Worm (Caenorhabditis elegans) whole organism, midembryonic: ENCODE results near the gene E01G6.2.
A peak's percentile ranks its signal among the peaks of the same experiment; 100 is the strongest.

ENCODE experiments used
- T22C8.4 ChIP-seq: fragments of 200-800 bp; sonication (Bioruptor generic); IDR thresholded peaks from 2 replicates; pipeline ENCODE4 v1.3.6; 2022; ENCODE audit warnings: missing genetic modification characterization, missing compliant biosample characterization
- cog-1 ChIP-seq: sonication (generic microtip); optimal IDR thresholded peaks from 2 replicates; lab custom pipeline; 2016; ENCODE audit warnings: missing genetic modification characterization, missing compliant biosample characterization
- flt-1 ChIP-seq: fragments of 200-800 bp; sonication (Bioruptor generic); IDR thresholded peaks from 2 replicates; pipeline ENCODE4 v1.3.6; 2022; ENCODE audit warnings: missing genetic modification characterization, missing compliant biosample characterization
- klf-2 ChIP-seq: fragments of 200-800 bp; sonication (Bioruptor generic); conservative IDR thresholded peaks from 2 replicates; pipeline ENCODE4 v1.3.6; 2022; ENCODE audit warnings: missing genetic modification reagents, missing genetic modification characterization, missing compliant biosample characterization
- med-1 ChIP-seq: sonication (generic microtip); optimal IDR thresholded peaks from 2 replicates; lab custom pipeline; 2017; ENCODE audit warnings: missing genetic modification characterization, mild to moderate bottlenecking, missing compliant biosample characterization, antibody characterized with exemption, missing genetic modification reagents; ENCODE audit not compliant: insufficient read depth
- ref-1 ChIP-seq: fragments of 200-800 bp; sonication (Bioruptor generic); conservative IDR thresholded peaks from 2 replicates; pipeline ENCODE4 v1.3.6; 2022; ENCODE audit warnings: missing genetic modification reagents, missing genetic modification characterization, missing compliant biosample characterization
- tab-1 ChIP-seq: fragments of 200-800 bp; sonication (Bioruptor generic); IDR thresholded peaks from 2 replicates; pipeline ENCODE4 v1.3.6; 2022; ENCODE audit warnings: missing genetic modification characterization, missing compliant biosample characterization
- ztf-23 ChIP-seq: fragments of 200-800 bp; sonication (Bioruptor generic); IDR thresholded peaks from 2 replicates; pipeline ENCODE4 v1.3.6; 2022; ENCODE audit warnings: missing genetic modification reagents, missing genetic modification characterization, missing compliant biosample characterization
- ztf-29 ChIP-seq: fragments of 200-800 bp; sonication (Bioruptor generic); IDR thresholded peaks from 2 replicates; pipeline ENCODE4 v1.3.6; 2022; ENCODE audit warnings: missing genetic modification reagents, missing genetic modification characterization, missing compliant biosample characterization

E01G6.2 gene

DNA sequence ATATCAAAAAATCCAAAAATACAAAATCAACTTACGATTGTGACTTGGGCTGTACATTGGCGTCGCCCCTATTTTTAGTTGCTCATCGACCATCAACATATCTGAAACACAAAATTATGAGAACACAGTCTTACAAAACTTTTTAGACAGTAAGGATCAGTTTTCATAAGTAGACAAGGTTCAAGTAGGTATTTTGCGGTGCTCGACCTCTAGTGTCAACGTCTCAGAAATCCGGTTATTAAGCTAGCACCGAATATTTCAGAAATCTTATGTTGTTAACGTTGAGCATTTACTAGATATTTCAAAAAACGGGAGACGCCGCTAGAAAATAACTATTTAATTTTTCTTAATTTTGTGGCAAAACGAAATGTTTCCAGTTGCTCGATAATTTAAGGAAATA is 14.4 kb downstream of the E01G6.2 start, which contains the start of gene otpl-8:
Gene otpl-8, minus strand, starts transcription at position 101 of the 400 bp plus-strand sequence.
- TF ChIP-seq cog-1 (tag; lab: Kevin White, UChicago) (no peak), flt-1 (GFP tag; lab: Robert Waterston, UW) (no peak), T22C8.4 (GFP tag; lab: Robert Waterston, UW) (no peak), ztf-23 (GFP tag; lab: Robert Waterston, UW) (no peak), ref-1 (no peak)

DNA sequence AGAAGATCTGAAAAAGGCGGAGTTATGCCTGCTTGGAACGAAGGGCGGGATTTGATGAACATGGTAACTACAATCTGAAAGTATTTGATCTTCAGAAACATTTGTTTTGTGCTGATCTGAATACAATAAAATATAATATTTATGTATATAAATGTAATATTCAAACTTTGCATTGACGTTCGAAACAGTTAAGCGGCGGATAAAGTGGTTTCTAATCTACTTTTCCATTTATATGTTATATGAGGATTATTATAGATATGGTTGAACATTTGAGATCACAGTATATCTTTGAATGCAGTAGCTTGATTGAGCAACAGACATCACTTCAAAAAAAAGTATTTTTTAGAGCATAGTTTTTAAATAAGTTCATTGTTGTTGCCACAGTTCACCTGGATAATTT is 17.4 kb downstream of the E01G6.2 start, which contains the start of gene H19J13.2:
Gene H19J13.2, minus strand, starts transcription at position 101 of the 400 bp plus-strand sequence.
- no peak for TF ChIP-seq tab-1 (GFP tag; lab: Robert Waterston, UW)
- TF ChIP-seq T22C8.4 (GFP tag; lab: Robert Waterston, UW), result no peak
- no peak for TF ChIP-seq klf-2
- no peak for TF ChIP-seq med-1 (GFP tag; lab: Kevin White, UChicago)
- TF ChIP-seq ref-1, result no peak

DNA sequence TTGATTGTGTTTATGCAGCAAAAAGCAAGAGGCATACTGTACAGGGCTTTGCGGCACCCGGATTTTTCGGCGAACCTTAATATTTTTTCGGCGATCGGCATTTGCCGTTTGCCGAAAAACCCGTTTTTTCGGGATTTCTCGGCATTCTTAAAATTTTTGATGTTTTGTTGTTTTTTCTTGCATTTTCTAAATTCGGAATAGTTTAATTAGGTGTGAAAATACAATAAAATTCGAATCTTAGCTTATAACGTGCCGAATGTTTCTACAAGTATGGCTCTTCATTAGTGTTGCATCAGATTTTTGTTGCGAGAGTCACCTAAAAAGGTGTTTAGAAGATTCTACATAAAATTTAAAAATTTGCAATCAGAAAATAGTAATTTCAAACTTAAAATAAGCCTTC is 19.1 kb downstream of the E01G6.2 start, which contains the start of gene C04B4.6:
Gene C04B4.6, minus strand, starts transcription at position 101 of the 400 bp plus-strand sequence.
- TF ChIP-seq ref-1, result no peak
- no peak for TF ChIP-seq cog-1 (tag; lab: Kevin White, UChicago)
- no peak for TF ChIP-seq flt-1 (GFP tag; lab: Robert Waterston, UW)
- TF ChIP-seq med-1 (GFP tag; lab: Kevin White, UChicago), result no peak

DNA sequence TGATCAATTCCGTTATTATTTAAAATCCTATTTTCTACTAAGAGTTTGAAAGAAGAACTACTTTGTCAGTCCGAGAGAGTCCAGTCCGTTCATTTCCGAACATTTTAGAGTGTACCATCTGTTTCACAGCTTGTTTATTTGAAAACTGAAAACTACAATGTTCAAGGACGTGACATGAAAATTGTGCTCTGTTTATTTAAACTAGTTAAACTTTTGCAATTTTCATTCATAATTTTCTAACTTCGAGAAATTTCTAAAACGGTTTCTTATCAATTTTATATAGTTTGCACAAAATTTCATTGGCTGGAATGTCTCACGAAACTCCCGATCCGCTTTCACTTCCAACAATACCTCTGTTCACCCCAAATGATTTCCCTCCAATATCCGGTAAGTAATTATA is 24.0 kb downstream of the E01G6.2 start, which contains the start of gene C04B4.1:
Gene C04B4.1, plus strand, starts transcription at position 301 of the 400 bp plus-strand sequence.
- no peak for TF ChIP-seq ztf-23 (GFP tag; lab: Robert Waterston, UW)
- TF ChIP-seq ztf-29, result no peak
- no peak for TF ChIP-seq T22C8.4 (GFP tag; lab: Robert Waterston, UW)
- no peak for TF ChIP-seq tab-1 (GFP tag; lab: Robert Waterston, UW)
- no peak for TF ChIP-seq flt-1 (GFP tag; lab: Robert Waterston, UW)
- TF ChIP-seq med-1 (GFP tag; lab: Kevin White, UChicago), result no peak
- TF ChIP-seq klf-2, result no peak
- TF ChIP-seq cog-1 (tag; lab: Kevin White, UChicago), result no peak
- TF ChIP-seq ref-1, result no peak

DNA sequence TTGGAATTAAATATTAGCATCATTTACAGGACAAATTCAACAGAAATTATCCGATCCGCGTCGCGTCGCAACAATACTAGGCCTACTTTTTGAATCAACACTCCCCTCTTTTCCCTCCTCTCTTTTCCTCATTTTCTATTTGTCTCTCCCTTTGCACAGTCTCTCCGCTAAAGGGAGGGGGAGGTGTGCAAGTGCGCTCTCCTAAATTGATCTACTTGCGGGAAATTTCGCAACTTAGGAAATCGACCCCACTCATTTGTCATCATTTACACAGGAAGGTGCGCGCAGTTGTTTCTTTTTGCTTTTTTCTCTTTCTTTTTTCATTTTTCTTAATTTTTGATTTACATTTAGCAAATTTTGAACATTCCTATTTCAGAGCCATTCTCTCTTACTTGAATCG is 26.5 kb downstream of the E01G6.2 start, which contains the start of gene C04B4.2:
Gene C04B4.2, plus strand, starts transcription at position 371 of the 400 bp plus-strand sequence.
- TF ChIP-seq klf-2 (0 out of 2 replicates have a peak, but pooled peaks have one; percentile 29), flt-1 (GFP tag; lab: Robert Waterston, UW) (no peak)

DNA sequence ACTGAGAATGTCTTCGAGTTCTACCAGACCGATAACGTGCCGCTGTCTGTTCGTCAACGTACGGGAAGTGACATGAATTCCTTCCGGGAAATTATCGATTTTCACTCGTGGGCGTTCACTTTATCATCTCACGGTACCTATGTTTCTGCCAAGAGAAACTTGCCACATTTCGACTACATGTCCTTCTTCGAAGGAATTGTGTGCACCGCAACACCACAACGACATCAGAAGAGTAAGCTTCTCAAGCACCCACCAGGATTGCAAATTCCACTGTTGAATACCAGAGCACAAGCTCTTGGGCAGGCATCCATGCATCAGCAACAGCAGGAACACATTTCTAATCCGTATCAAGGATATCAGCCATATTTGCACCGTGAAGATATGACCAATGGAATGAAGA is 27.7 kb downstream of the E01G6.2 start:
- TF ChIP-seq tab-1 (GFP tag; lab: Robert Waterston, UW) (no peak), T22C8.4 (GFP tag; lab: Robert Waterston, UW) (no peak), ztf-29 (no peak), med-1 (GFP tag; lab: Kevin White, UChicago) (no peak), klf-2 (no peak), cog-1 (tag; lab: Kevin White, UChicago) (no peak), ztf-23 (GFP tag; lab: Robert Waterston, UW) (no peak), ref-1 (no peak), flt-1 (GFP tag; lab: Robert Waterston, UW) (no peak)

DNA sequence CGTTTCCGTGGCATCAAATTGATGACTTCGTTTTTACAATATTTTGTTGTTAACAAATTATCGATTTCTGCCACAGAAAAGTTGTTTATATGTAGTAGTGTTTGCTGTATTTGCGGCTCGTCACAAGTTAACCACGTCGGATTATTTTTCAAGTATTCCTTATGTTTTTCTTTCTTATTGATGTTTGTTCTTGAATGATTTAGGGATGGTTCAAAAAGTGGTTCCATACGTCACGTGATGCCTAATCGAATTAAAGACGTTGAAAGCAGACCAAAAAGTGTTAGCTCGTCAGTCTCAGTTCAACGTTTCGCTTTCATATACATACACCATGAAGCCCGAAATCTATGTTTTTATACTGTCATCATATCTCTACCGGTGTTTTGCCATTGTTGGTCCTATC is 29.1 kb downstream of the E01G6.2 start, which contains the start of gene lips-2:
Gene lips-2, plus strand, starts transcription at position 301 of the 400 bp plus-strand sequence.
- no peak for TF ChIP-seq cog-1 (tag; lab: Kevin White, UChicago)
- no peak for TF ChIP-seq tab-1 (GFP tag; lab: Robert Waterston, UW)
- TF ChIP-seq T22C8.4 (GFP tag; lab: Robert Waterston, UW), result no peak
- no peak for TF ChIP-seq flt-1 (GFP tag; lab: Robert Waterston, UW)
- TF ChIP-seq klf-2, result no peak
- no peak for TF ChIP-seq ref-1

DNA sequence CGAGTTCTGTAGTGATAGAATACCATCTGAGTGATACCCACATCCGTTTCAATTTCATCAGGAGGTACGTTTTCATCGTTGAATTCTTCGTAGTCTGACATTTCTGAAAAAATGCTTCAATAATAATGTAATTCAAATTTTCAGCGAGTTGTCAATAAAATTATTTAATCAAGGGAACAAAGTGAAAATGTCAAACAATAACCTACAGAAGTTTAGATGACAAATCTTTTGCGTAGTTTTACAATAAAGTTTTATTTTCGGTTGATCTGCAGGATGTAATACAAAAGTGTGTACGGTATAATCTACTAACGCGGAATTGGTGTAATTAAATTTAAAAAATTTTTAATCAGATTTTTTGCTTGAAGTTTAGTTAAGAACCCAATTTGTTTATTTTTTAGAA is 31.8 kb downstream of the E01G6.2 start, which contains the start of gene C04B4.5:
Gene C04B4.5, minus strand, starts transcription at position 101 of the 400 bp plus-strand sequence.
- no peak for TF ChIP-seq tab-1 (GFP tag; lab: Robert Waterston, UW)
- TF ChIP-seq med-1 (GFP tag; lab: Kevin White, UChicago), result no peak
- TF ChIP-seq cog-1 (tag; lab: Kevin White, UChicago), result no peak
- no peak for TF ChIP-seq klf-2
- TF ChIP-seq ztf-23 (GFP tag; lab: Robert Waterston, UW), result no peak

DNA sequence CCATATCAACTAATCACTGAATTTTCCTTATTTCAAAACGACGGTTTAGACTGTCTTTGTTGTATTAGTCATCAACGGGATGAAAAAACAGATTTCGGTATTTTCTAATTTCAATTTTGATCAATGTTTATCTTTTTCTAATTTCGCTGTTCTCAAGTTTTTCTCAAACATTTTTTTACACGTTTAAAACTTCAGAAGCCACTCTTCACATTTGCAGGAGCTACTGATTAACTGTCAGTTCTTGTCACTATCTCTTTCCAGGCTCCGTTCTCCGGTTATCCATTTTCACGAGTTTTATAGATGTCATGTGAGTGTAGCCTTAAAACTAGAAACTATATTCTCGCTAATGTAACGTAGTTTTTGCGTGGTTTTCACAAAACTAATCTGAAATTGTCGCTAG is 34.1 kb downstream of the E01G6.2 start, which contains the start of gene C04B4.4:
Gene C04B4.4, plus strand, starts transcription at position 301 of the 400 bp plus-strand sequence.
- TF ChIP-seq ref-1 (no peak), cog-1 (tag; lab: Kevin White, UChicago) (no peak), med-1 (GFP tag; lab: Kevin White, UChicago) (no peak), T22C8.4 (GFP tag; lab: Robert Waterston, UW) (no peak), ztf-23 (GFP tag; lab: Robert Waterston, UW) (no peak), ztf-29 (no peak), tab-1 (GFP tag; lab: Robert Waterston, UW) (no peak), klf-2 (no peak), flt-1 (GFP tag; lab: Robert Waterston, UW) (no peak)

DNA sequence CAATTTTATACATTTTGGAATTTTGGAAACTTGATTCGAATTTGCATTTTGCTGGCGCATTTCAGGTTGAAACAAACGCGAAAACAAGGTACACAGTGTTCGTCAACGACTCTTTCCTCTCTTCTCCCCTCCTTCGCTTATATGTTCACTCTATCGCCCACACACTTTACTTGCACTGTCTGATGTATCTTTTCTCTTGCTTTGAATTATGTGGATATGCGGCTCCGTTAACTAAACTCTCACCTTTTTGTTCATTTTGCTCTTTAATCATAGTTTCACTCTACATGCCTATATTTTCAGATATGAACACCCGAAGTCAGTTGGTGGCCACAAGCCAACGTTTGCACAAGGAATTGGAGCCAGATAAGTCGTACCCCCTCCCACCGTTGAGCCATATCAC is 37.8 kb downstream of the E01G6.2 start, which contains the start of gene W06D11.1:
Gene W06D11.1, plus strand, starts transcription at position 301 of the 400 bp plus-strand sequence.
- TF ChIP-seq cog-1 (tag; lab: Kevin White, UChicago), result no peak
- no peak for TF ChIP-seq med-1 (GFP tag; lab: Kevin White, UChicago)
- TF ChIP-seq ref-1, result no peak
- TF ChIP-seq ztf-29, result no peak
- no peak for TF ChIP-seq ztf-23 (GFP tag; lab: Robert Waterston, UW)
- no peak for TF ChIP-seq T22C8.4 (GFP tag; lab: Robert Waterston, UW)
- no peak for TF ChIP-seq tab-1 (GFP tag; lab: Robert Waterston, UW)
- TF ChIP-seq flt-1 (GFP tag; lab: Robert Waterston, UW), result no peak
